Fruit fly (Drosophila melanogaster): ENCODE data around the gene CG43390.
A peak's percentile ranks its signal among the peaks of the same experiment; 100 is the strongest.

- TF ChIP-seq CG14711 (tag; optimal IDR thresholded peaks at IDR 0.05), result no peak
- peak; percentile 72 for TF ChIP-seq kay (GFP tag; ENCODE audit: borderline replicate concordance)
- TF ChIP-seq CG11617 (GFP tag; optimal IDR thresholded peaks at IDR 0.05), result no peak
- no peak for TF ChIP-seq Hr96 (GFP tag; optimal IDR thresholded peaks at IDR 0.05)
These were observed 36.0 kb downstream of the CG43390 start for dm6 chr3L:11543681-11544299.

Data from whole organism, adult.